Fruit fly (Drosophila melanogaster) whole organism, embryonic: ENCODE data around the gene Acn.

Experiments
- CG1024 ChIP-seq: fragments of 200-800 bp; sonication (Bioruptor generic); IDR thresholded peaks from 2 replicates; pipeline ENCODE4 v1.3.6; 2022; ENCODE audit warnings: missing biosample characterization, missing genetic modification characterization
- CG10431 ChIP-seq: fragments of 200-800 bp; sonication (Bioruptor generic); optimal IDR thresholded peaks from 3 replicates; lab custom pipeline; 2018; ENCODE audit warnings: missing biosample characterization, mild to moderate bottlenecking, missing genetic modification characterization
- CG10979 ChIP-seq: fragments of 200-800 bp; sonication (Bioruptor generic); optimal IDR thresholded peaks from 2 replicates; lab custom pipeline; 2018; ENCODE audit warnings: missing biosample characterization, mild to moderate bottlenecking, missing genetic modification characterization, moderate library complexity
- CG11398 ChIP-seq: fragments of 200-800 bp; sonication (Bioruptor generic); optimal IDR thresholded peaks from 2 replicates; lab custom pipeline; 2016; ENCODE audit warnings: missing biosample characterization, missing genetic modification characterization
- CG13287 ChIP-seq: fragments of 200-800 bp; sonication (Bioruptor generic); IDR thresholded peaks from 2 replicates; pipeline ENCODE4 v1.3.6; 2022; ENCODE audit warnings: missing biosample characterization, missing genetic modification characterization; ENCODE audit not compliant: partially characterized antibody
- CG13775 ChIP-seq: fragments of 200-800 bp; sonication (Bioruptor generic); optimal IDR thresholded peaks from 3 replicates; lab custom pipeline; 2017; ENCODE audit warnings: missing biosample characterization, mild to moderate bottlenecking, missing genetic modification characterization
- CG14860 ChIP-seq: fragments of 200-800 bp; sonication (Bioruptor generic); IDR thresholded peaks from 3 replicates; pipeline ENCODE4 v1.3.6; 2022; ENCODE audit warnings: missing biosample characterization, missing genetic modification characterization; ENCODE audit not compliant: partially characterized antibody
- CG2202 ChIP-seq: fragments of 200-800 bp; sonication (Bioruptor generic); optimal IDR thresholded peaks from 2 replicates; lab custom pipeline; 2018; ENCODE audit warnings: missing biosample characterization, mild to moderate bottlenecking, missing genetic modification characterization
- CG2712 ChIP-seq: fragments of 200-800 bp; optimal IDR thresholded peaks from 3 replicates; lab custom pipeline; 2019; ENCODE audit warnings: missing biosample characterization, mild to moderate bottlenecking, missing genetic modification characterization, moderate library complexity
- CG32532 ChIP-seq: fragments of 200-800 bp; sonication (Bioruptor generic); IDR thresholded peaks from 2 replicates; pipeline ENCODE4 v1.3.6; 2022; ENCODE audit warnings: missing biosample characterization, missing genetic modification characterization
- CG32772 ChIP-seq: fragments of 200-800 bp; sonication (Bioruptor generic); IDR thresholded peaks from 2 replicates; pipeline ENCODE4 v1.3.6; 2022; ENCODE audit warnings: missing biosample characterization, missing genetic modification characterization
- CG43689 ChIP-seq: fragments of 200-800 bp; sonication (Bioruptor generic); IDR thresholded peaks from 2 replicates; pipeline ENCODE4 v1.3.6; 2022; ENCODE audit warnings: missing biosample characterization, missing genetic modification characterization
- CG6254 ChIP-seq: fragments of 200-800 bp; sonication (Bioruptor generic); optimal IDR thresholded peaks from 3 replicates; lab custom pipeline; 2017; ENCODE audit warnings: mild to moderate bottlenecking, missing biosample characterization, missing genetic modification reagents, missing genetic modification characterization
- CG6689 ChIP-seq: fragments of 200-800 bp; sonication (Bioruptor generic); IDR thresholded peaks from 2 replicates; pipeline ENCODE4 v1.3.6; 2022; ENCODE audit warnings: missing biosample characterization, missing genetic modification characterization
- CG8089 ChIP-seq: fragments of 200-800 bp; sonication (Bioruptor generic); optimal IDR thresholded peaks from 3 replicates; lab custom pipeline; 2016; ENCODE audit warnings: missing biosample characterization, missing genetic modification characterization
- CG8359 ChIP-seq: fragments of 200-800 bp; sonication (Bioruptor generic); optimal IDR thresholded peaks from 2 replicates; lab custom pipeline; 2017; ENCODE audit warnings: missing biosample characterization, mild to moderate bottlenecking, missing genetic modification characterization, borderline replicate concordance
- CG8765 ChIP-seq: fragments of 200-800 bp; sonication (Bioruptor generic); IDR thresholded peaks from 2 replicates; pipeline ENCODE4 v1.3.6; 2022; ENCODE audit warnings: missing biosample characterization, missing genetic modification characterization
- CoRest ChIP-seq: fragments of 200-800 bp; sonication (Bioruptor generic); optimal IDR thresholded peaks from 3 replicates; lab custom pipeline; 2018; ENCODE audit warnings: missing biosample characterization, mild to moderate bottlenecking, missing genetic modification characterization, moderate library complexity
- D19A ChIP-seq: fragments of 200-800 bp; optimal IDR thresholded peaks from 3 replicates; lab custom pipeline; 2019; ENCODE audit warnings: missing biosample characterization, mild to moderate bottlenecking, missing genetic modification characterization, moderate library complexity
- ERR ChIP-seq: fragments of 200-800 bp; sonication (Bioruptor generic); optimal IDR thresholded peaks from 2 replicates; lab custom pipeline; 2016; ENCODE audit warnings: missing biosample characterization, missing genetic modification characterization
- HHEX ChIP-seq: fragments of 200-800 bp; sonication (Bioruptor generic); optimal IDR thresholded peaks from 3 replicates; lab custom pipeline; 2017; ENCODE audit warnings: missing biosample characterization, mild to moderate bottlenecking, missing genetic modification characterization, missing genetic modification reagents
- Hand ChIP-seq: fragments of 200-800 bp; sonication (Bioruptor generic); optimal IDR thresholded peaks from 2 replicates; lab custom pipeline; 2017; ENCODE audit warnings: mild to moderate bottlenecking, missing biosample characterization, missing genetic modification reagents, missing genetic modification characterization
- HmgD ChIP-seq: fragments of 200-800 bp; sonication (Bioruptor generic); optimal IDR thresholded peaks from 3 replicates; lab custom pipeline; 2016; ENCODE audit warnings: missing biosample characterization, missing genetic modification characterization
- Hr78 ChIP-seq, 2 experiments: fragments of 200-800 bp in 1 of 2; fragments of >200 bp in 1 of 2; sonication (Bioruptor generic) in 1 of 2; optimal IDR thresholded peaks; 2 replicates each; lab custom pipeline; 2017 to 2019; ENCODE audit warnings: missing biosample characterization in 2 of 2, missing genetic modification characterization in 2 of 2, mild to moderate bottlenecking in 1 of 2, moderate library complexity in 1 of 2
- Meics ChIP-seq: fragments of 200-800 bp; sonication (Bioruptor generic); optimal IDR thresholded peaks from 2 replicates; lab custom pipeline; 2017; ENCODE audit warnings: missing biosample characterization, mild to moderate bottlenecking, missing genetic modification characterization
- Pdp1 ChIP-seq, 2 experiments: fragments of 200-800 bp; sonication (Bioruptor generic); optimal IDR thresholded peaks; 3 replicates each; lab custom pipeline; 2016; ENCODE audit warnings: missing biosample characterization in 2 of 2, missing genetic modification characterization in 2 of 2, mild to moderate bottlenecking in 1 of 2, moderate library complexity in 1 of 2
- Six4 ChIP-seq: fragments of 200-800 bp; sonication (Bioruptor generic); optimal IDR thresholded peaks from 2 replicates; lab custom pipeline; 2016; ENCODE audit warnings: missing biosample characterization, missing genetic modification characterization
- Taf1 ChIP-seq: fragments of 200-800 bp; sonication (Bioruptor generic); IDR thresholded peaks from 2 replicates; pipeline ENCODE4 v1.3.6; 2022; ENCODE audit warnings: missing biosample characterization, missing genetic modification characterization
- ap ChIP-seq: fragments of 200-800 bp; sonication (Bioruptor generic); IDR thresholded peaks from 2 replicates; pipeline ENCODE4 v1.3.6; 2022; ENCODE audit warnings: missing biosample characterization, missing genetic modification characterization
- caup ChIP-seq: fragments of 200-800 bp; sonication (Bioruptor generic); optimal IDR thresholded peaks from 3 replicates; lab custom pipeline; 2017; ENCODE audit warnings: missing biosample characterization, mild to moderate bottlenecking, missing genetic modification characterization, moderate library complexity; ENCODE audit not compliant: severe bottlenecking
- corto ChIP-seq: fragments of 200-800 bp; sonication (Bioruptor generic); optimal IDR thresholded peaks from 2 replicates; lab custom pipeline; 2016; ENCODE audit warnings: missing biosample characterization, mild to moderate bottlenecking, missing genetic modification characterization, moderate library complexity
- cwo ChIP-seq: fragments of 200-800 bp; sonication (Bioruptor generic); optimal IDR thresholded peaks from 3 replicates; lab custom pipeline; 2017; ENCODE audit warnings: missing biosample characterization, missing genetic modification characterization, mild to moderate bottlenecking, moderate library complexity, missing genetic modification reagents
- esg ChIP-seq: fragments of 200-800 bp; sonication (Bioruptor generic); conservative IDR thresholded peaks from 2 replicates; pipeline ENCODE4 v1.3.6; 2022; ENCODE audit warnings: missing biosample characterization, missing genetic modification characterization
- grn ChIP-seq: fragments of 200-800 bp; sonication (Bioruptor generic); optimal IDR thresholded peaks from 3 replicates; lab custom pipeline; 2017; ENCODE audit warnings: missing biosample characterization, missing genetic modification characterization
- gsb ChIP-seq: fragments of 200-800 bp; sonication (Bioruptor generic); IDR thresholded peaks from 2 replicates; pipeline ENCODE4 v1.3.6; 2022; ENCODE audit warnings: missing biosample characterization, missing genetic modification characterization
- her ChIP-seq: fragments of 200-800 bp; sonication (Bioruptor generic); optimal IDR thresholded peaks from 2 replicates; lab custom pipeline; 2016; ENCODE audit warnings: missing biosample characterization, missing genetic modification characterization
- jing ChIP-seq: fragments of 200-800 bp; sonication (Bioruptor generic); optimal IDR thresholded peaks from 2 replicates; lab custom pipeline; 2018; ENCODE audit warnings: missing biosample characterization, mild to moderate bottlenecking, missing genetic modification characterization
- lilli ChIP-seq: fragments of 200-800 bp; sonication (Bioruptor generic); optimal IDR thresholded peaks from 3 replicates; lab custom pipeline; 2016; ENCODE audit warnings: missing biosample characterization, missing genetic modification characterization
- mld ChIP-seq: fragments of 200-800 bp; sonication (Bioruptor generic); IDR thresholded peaks from 3 replicates; pipeline ENCODE4 v1.3.6; 2022; ENCODE audit warnings: missing biosample characterization, missing genetic modification characterization; ENCODE audit not compliant: partially characterized antibody
- pnt ChIP-seq: fragments of 200-800 bp; sonication (Bioruptor generic); optimal IDR thresholded peaks from 3 replicates; lab custom pipeline; 2016; ENCODE audit warnings: missing biosample characterization, missing genetic modification characterization
- pum ChIP-seq: fragments of 200-800 bp; sonication (Bioruptor generic); optimal IDR thresholded peaks from 2 replicates; lab custom pipeline; 2016; ENCODE audit warnings: missing biosample characterization, missing genetic modification characterization
- salm ChIP-seq: fragments of 200-800 bp; sonication (Bioruptor generic); optimal IDR thresholded peaks from 2 replicates; lab custom pipeline; 2018; ENCODE audit warnings: missing biosample characterization, mild to moderate bottlenecking, missing genetic modification characterization
- sd ChIP-seq: fragments of 200-800 bp; sonication (Bioruptor generic); optimal IDR thresholded peaks from 3 replicates; lab custom pipeline; 2018; ENCODE audit warnings: missing biosample characterization, mild to moderate bottlenecking, missing genetic modification characterization, moderate library complexity
- slp2 ChIP-seq: fragments of 200-800 bp; sonication (Bioruptor generic); optimal IDR thresholded peaks from 2 replicates; lab custom pipeline; 2016; ENCODE audit warnings: missing biosample characterization, missing genetic modification characterization
- trem ChIP-seq: fragments of 200-800 bp; optimal IDR thresholded peaks from 3 replicates; lab custom pipeline; 2019; ENCODE audit warnings: missing biosample characterization, mild to moderate bottlenecking, missing genetic modification characterization, moderate library complexity
- unc-4 ChIP-seq: fragments of 200-800 bp; sonication (Bioruptor generic); IDR thresholded peaks from 2 replicates; pipeline ENCODE4 v1.3.6; 2022; ENCODE audit warnings: missing biosample characterization, missing genetic modification characterization; ENCODE audit not compliant: partially characterized antibody
- zf30C ChIP-seq: fragments of 200-800 bp; sonication (Bioruptor generic); optimal IDR thresholded peaks from 3 replicates; lab custom pipeline; 2018; ENCODE audit warnings: missing biosample characterization, mild to moderate bottlenecking, missing genetic modification characterization
- zfh2 ChIP-seq: fragments of 200-800 bp; sonication (Bioruptor generic); optimal IDR thresholded peaks from 2 replicates; lab custom pipeline; 2016; ENCODE audit warnings: missing biosample characterization, missing genetic modification characterization

Acn gene

dm6 chr2L:19023972-19024743 lies 21.0 kb upstream of the Acn start (continued):
- TF ChIP-seq CoRest (tag; lab: Kevin White, UChicago) (peak; percentile 86), CG8765 (GFP tag; lab: Robert Waterston, UW) (no peak), CG8359 (GFP tag; lab: Kevin White, UChicago) (peak; percentile 13), HHEX (GFP tag; lab: Kevin White, UChicago) (peak; percentile 78), slp2 (GFP tag; lab: Kevin White, UChicago) (no peak), grn (no peak), D19A (tag; lab: Kevin White, UChicago) (peak; percentile 83), CG10431 (GFP tag; lab: Kevin White, UChicago) (peak; percentile 0), CG10979 (peak; percentile 69), CG32772 (GFP tag; lab: Robert Waterston, UW) (peak; percentile 50; the same call in 1 of the 2 replicates), esg (GFP tag; lab: Robert Waterston, UW) (peak; percentile 49; the same call in 1 of the 2 replicates), ap (GFP tag; lab: Robert Waterston, UW) (no peak), lilli (GFP tag; lab: Kevin White, UChicago) (peak; percentile 50), ERR (GFP tag; lab: Kevin White, UChicago) (no peak), HmgD (GFP tag; lab: Kevin White, UChicago) (no peak), CG43689 (GFP tag; lab: Robert Waterston, UW) (no peak), CG6254 (GFP tag; lab: Kevin White, UChicago) (peak; percentile 4), sd (peak; percentile 60), mld (GFP tag; lab: Robert Waterston, UW) (no peak), trem (tag; lab: Kevin White, UChicago) (peak; percentile 18), caup (GFP tag; lab: Kevin White, UChicago) (peak; percentile 69), unc-4 (GFP tag; lab: Robert Waterston, UW) (0 out of 2 replicates have a peak, but pooled peaks have one; percentile 29), CG13775 (GFP tag; lab: Kevin White, UChicago) (peak; percentile 57), zf30C (peak; percentile 51), CG6689 (GFP tag; lab: Robert Waterston, UW) (peak; percentile 73), CG2712 (peak; percentile 78), CG11398 (GFP tag; lab: Kevin White, UChicago) (no peak), Meics (peak; percentile 86), CG13287 (GFP tag; lab: Robert Waterston, UW) (no peak), Hr78 (GFP tag; optimal IDR thresholded peaks at IDR 0.05; lab: Kevin White, UChicago) (peak in 1 of 2 experiments; percentile 21), Hand (GFP tag; lab: Kevin White, UChicago) (peak; percentile 86), zfh2 (no peak), Six4 (GFP tag; lab: Kevin White, UChicago) (no peak), pnt (GFP tag; lab: Kevin White, UChicago) (no peak), gsb (GFP tag; lab: Robert Waterston, UW) (no peak), salm (no peak), CG8089 (GFP tag; lab: Kevin White, UChicago) (no peak), CG1024 (GFP tag; lab: Robert Waterston, UW) (no peak), pum (GFP tag; lab: Kevin White, UChicago) (peak; percentile 17), Pdp1 (GFP tag; optimal IDR thresholded peaks at IDR 0.05; lab: Kevin White, UChicago) (peak in 1 of 2 experiments; percentile 35), Taf1 (GFP tag; lab: Robert Waterston, UW) (no peak), CG2202 (tag; lab: Kevin White, UChicago) (no peak), her (GFP tag; lab: Kevin White, UChicago) (no peak), cwo (GFP tag; lab: Kevin White, UChicago) (peak; percentile 73), jing (GFP tag; lab: Kevin White, UChicago) (peak; percentile 41), CG32532 (GFP tag; lab: Robert Waterston, UW) (peak; percentile 31; the same call in 1 of the 2 replicates), CG14860 (GFP tag; lab: Robert Waterston, UW) (no peak), corto (GFP tag; lab: Kevin White, UChicago) (no peak)
